Worm (Caenorhabditis elegans) whole organism, early embryonic: ENCODE measurements around the gene clec-117.

Source experiments
- F13C5.2 ChIP-seq: sonication (generic microtip); optimal IDR thresholded peaks from 2 replicates; lab custom pipeline; 2017; ENCODE audit warnings: mild to moderate bottlenecking, missing genetic modification characterization, inconsistent platforms, missing compliant biosample characterization
- aly-1 ChIP-seq: sonication (generic microtip); optimal IDR thresholded peaks from 2 replicates; lab custom pipeline; 2016; ENCODE audit warnings: missing genetic modification characterization, missing compliant biosample characterization
- ama-1 ChIP-seq: fragments of 150-350 bp; optimal IDR thresholded peaks from 2 replicates; lab custom pipeline; 2014
- ceh-13 ChIP-seq: fragments of 200-800 bp; sonication (Bioruptor generic); optimal IDR thresholded peaks from 2 replicates; lab custom pipeline; 2018; ENCODE audit warnings: mild to moderate bottlenecking, missing genetic modification characterization, missing compliant biosample characterization
- ceh-36 ChIP-seq: sonication (generic microtip); optimal IDR thresholded peaks from 2 replicates; lab custom pipeline; 2016; ENCODE audit warnings: missing genetic modification characterization, inconsistent platforms, missing compliant biosample characterization
- ets-7 ChIP-seq: sonication (generic microtip); optimal IDR thresholded peaks from 2 replicates; lab custom pipeline; 2016; ENCODE audit warnings: missing genotype, missing genetic modification characterization, missing compliant biosample characterization
- flt-1 ChIP-seq: fragments of 200-800 bp; sonication (Bioruptor generic); IDR thresholded peaks from 2 replicates; pipeline ENCODE4 v1.3.6; 2022; ENCODE audit warnings: missing genetic modification characterization, missing compliant biosample characterization
- hmg-4 ChIP-seq: fragments of 200-800 bp; sonication (Bioruptor generic); optimal IDR thresholded peaks from 2 replicates; lab custom pipeline; 2018; ENCODE audit warnings: mild to moderate bottlenecking, missing genetic modification characterization, missing compliant biosample characterization
- hnd-1 ChIP-seq: sonication (generic microtip); optimal IDR thresholded peaks from 2 replicates; lab custom pipeline; 2016; ENCODE audit warnings: missing genetic modification characterization, missing compliant biosample characterization
- pes-1 ChIP-seq: fragments of 200-800 bp; sonication (Bioruptor generic); IDR thresholded peaks from 2 replicates; pipeline ENCODE4 v1.3.6; 2022; ENCODE audit warnings: missing genetic modification reagents, missing genetic modification characterization, missing compliant biosample characterization
- scrt-1 ChIP-seq: fragments of 200-800 bp; sonication (Bioruptor generic); IDR thresholded peaks from 2 replicates; pipeline ENCODE4 v1.3.6; 2022; ENCODE audit warnings: missing genetic modification characterization, missing compliant biosample characterization
- tbx-11 ChIP-seq: fragments of 200-800 bp; sonication (Bioruptor generic); IDR thresholded peaks from 2 replicates; pipeline ENCODE4 v1.3.6; 2022; ENCODE audit warnings: missing genetic modification characterization, missing compliant biosample characterization
- tbx-37 ChIP-seq: fragments of 200-800 bp; sonication (Bioruptor generic); conservative IDR thresholded peaks from 2 replicates; pipeline ENCODE4 v1.3.6; 2022; ENCODE audit warnings: missing genetic modification reagents, missing genetic modification characterization, missing compliant biosample characterization

- TF ChIP-seq hnd-1 (tag; lab: Kevin White, UChicago), result no peak
- TF ChIP-seq aly-1 (tag; lab: Kevin White, UChicago), result no peak
- TF ChIP-seq ama-1 (lab: Kevin White, UChicago), result no peak
- no peak for TF ChIP-seq flt-1 (GFP tag; lab: Robert Waterston, UW)
- no peak for TF ChIP-seq pes-1 (GFP tag; lab: Robert Waterston, UW)
- TF ChIP-seq tbx-37 (GFP tag; lab: Robert Waterston, UW), result no peak
- TF ChIP-seq ceh-13 (GFP tag; lab: Kevin White, UChicago), result no peak
- TF ChIP-seq tbx-11 (GFP tag; lab: Robert Waterston, UW), result no peak
- no peak for TF ChIP-seq ets-7 (tag; lab: Kevin White, UChicago)
- no peak for TF ChIP-seq hmg-4 (GFP tag; lab: Kevin White, UChicago)
- no peak for TF ChIP-seq F13C5.2
- TF ChIP-seq scrt-1 (GFP tag; lab: Robert Waterston, UW), result no peak
- no peak for TF ChIP-seq ceh-36 (tag; lab: Kevin White, UChicago)
Measured at ce11 chrII:278636-279035, 18.2 kb downstream of the clec-117 start, which contains the start of gene B0432.8.
